Fruit fly (Drosophila melanogaster): Measurements from ENCODE around the gene Idgf2.

Idgf2 gene

DNA sequence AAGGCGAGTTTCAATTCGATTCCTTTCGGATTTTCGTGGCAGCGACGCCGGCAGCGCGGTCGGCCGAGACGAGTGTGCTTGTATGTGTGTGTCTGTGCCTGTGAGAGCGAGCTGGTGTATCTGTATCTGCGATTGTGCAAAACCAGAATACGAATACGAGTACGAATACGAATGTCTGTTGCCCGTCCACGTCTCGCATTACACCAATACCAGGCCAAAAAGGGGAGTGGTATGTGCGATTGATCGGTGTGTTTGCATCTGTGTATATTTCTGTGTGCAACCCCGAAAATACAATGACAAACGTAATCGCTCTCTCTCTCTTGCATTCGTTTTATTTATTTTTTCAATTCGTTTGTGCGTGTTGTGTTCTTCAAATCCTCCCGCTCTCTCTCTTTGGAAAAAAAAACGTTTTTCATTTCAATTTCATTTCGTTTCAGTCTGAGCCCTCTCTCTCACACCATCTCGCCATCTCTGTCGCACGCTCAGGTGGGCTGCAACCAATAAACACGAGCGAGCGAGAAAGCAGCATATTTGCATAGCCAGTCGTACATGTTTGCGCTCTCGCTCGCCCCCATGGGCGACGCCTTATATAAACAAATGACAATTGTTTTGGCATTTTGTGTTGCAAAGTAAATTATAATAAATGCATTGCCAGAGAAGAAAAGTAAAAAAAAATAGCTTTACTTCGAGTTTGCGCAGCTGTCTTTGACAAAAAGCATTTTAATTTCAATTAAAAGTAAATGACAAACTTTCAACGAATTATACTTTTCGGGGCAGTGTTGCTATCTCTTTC is 39.1 kb downstream of the Idgf2 start (continued):
- no peak for TF ChIP-seq CG7786 (GFP tag; optimal IDR thresholded peaks at IDR 0.05)
- TF ChIP-seq CG6254 (GFP tag; optimal IDR thresholded peaks at IDR 0.05), result no peak
- TF ChIP-seq CG31224 (GFP tag; IDR thresholded peaks at IDR 0.05), result no peak; the same call in 1 of the 2 replicates
- no peak for TF ChIP-seq CG30403 (GFP tag; optimal IDR thresholded peaks at IDR 0.05)
- TF ChIP-seq Ets97D (GFP tag; optimal IDR thresholded peaks at IDR 0.05), result peak; percentile 28
- no peak for TF ChIP-seq CG6854 (GFP tag; optimal IDR thresholded peaks at IDR 0.05)
- no peak for TF ChIP-seq CG15514 (GFP tag; optimal IDR thresholded peaks at IDR 0.05)
- peak; percentile 44 for TF ChIP-seq CG17829 (tag; optimal IDR thresholded peaks at IDR 0.05)
- no peak for TF ChIP-seq Side (GFP tag; optimal IDR thresholded peaks at IDR 0.05)
- TF ChIP-seq BEAF-32 (GFP tag; optimal IDR thresholded peaks at IDR 0.05), result no peak
- no peak for TF ChIP-seq CG10147 (GFP tag; optimal IDR thresholded peaks at IDR 0.05)
- no peak for TF ChIP-seq toy (GFP tag; IDR thresholded peaks at IDR 0.05)
- TF ChIP-seq CG10209 (GFP tag; optimal IDR thresholded peaks at IDR 0.05), result peak; percentile 42
- peak; percentile 50; the same call in 1 of the 2 replicates for TF ChIP-seq seq (GFP tag; IDR thresholded peaks at IDR 0.05)
- TF ChIP-seq sr (GFP tag; IDR thresholded peaks at IDR 0.05), result peak; percentile 74; the same call in 2 of the 3 replicates
- TF ChIP-seq CG12071 (GFP tag; optimal IDR thresholded peaks at IDR 0.05), result peak; percentile 31
- no peak; the same call in 1 of the 2 replicates for TF ChIP-seq CG42726 (GFP tag; IDR thresholded peaks at IDR 0.05; ENCODE audit: partially characterized antibody)
- TF ChIP-seq CG13287 (GFP tag; IDR thresholded peaks at IDR 0.05; ENCODE audit: partially characterized antibody), result no peak
- peak; percentile 42 for TF ChIP-seq CG12236 (GFP tag; optimal IDR thresholded peaks at IDR 0.05)
- peak; percentile 37; the same call in 1 of the 3 replicates for TF ChIP-seq knrl (GFP tag; IDR thresholded peaks at IDR 0.05; ENCODE audit: partially characterized antibody)
- TF ChIP-seq lilli (GFP tag; optimal IDR thresholded peaks at IDR 0.05), result no peak
- TF ChIP-seq YL-1 (GFP tag; optimal IDR thresholded peaks at IDR 0.05), result no peak
- TF ChIP-seq Sox100B (GFP tag; optimal IDR thresholded peaks at IDR 0.05), result peak; percentile 7
- TF ChIP-seq CG2678 (tag; optimal IDR thresholded peaks at IDR 0.05), result no peak
- TF ChIP-seq Elba2 (GFP tag; optimal IDR thresholded peaks at IDR 0.05), result no peak
- peak; percentile 37 for TF ChIP-seq NK7.1 (GFP tag; optimal IDR thresholded peaks at IDR 0.05)
- no peak for TF ChIP-seq CG8359 (GFP tag; optimal IDR thresholded peaks at IDR 0.05; ENCODE audit: borderline replicate concordance)
- peak; percentile 64; the same call in 1 of the 3 replicates for TF ChIP-seq otp (GFP tag; IDR thresholded peaks at IDR 0.05)
- TF ChIP-seq org-1 (GFP tag; optimal IDR thresholded peaks at IDR 0.05), result no peak
- TF ChIP-seq CG14050 (GFP tag; IDR thresholded peaks at IDR 0.05), result no peak
- TF ChIP-seq CG15479 (GFP tag; optimal IDR thresholded peaks at IDR 0.05), result peak; percentile 68
- no peak for TF ChIP-seq Ravus (GFP tag; IDR thresholded peaks at IDR 0.05)
- peak; percentile 20 for TF ChIP-seq CG14710 (tag; optimal IDR thresholded peaks at IDR 0.05)
- TF ChIP-seq CG11723 (GFP tag; optimal IDR thresholded peaks at IDR 0.05), result peak; percentile 4
- TF ChIP-seq her (GFP tag; optimal IDR thresholded peaks at IDR 0.05), result no peak
- TF ChIP-seq CG4328 (GFP tag; optimal IDR thresholded peaks at IDR 0.05), result peak; percentile 31
- no peak for TF ChIP-seq Bdp1 (GFP tag; optimal IDR thresholded peaks at IDR 0.05)
- TF ChIP-seq yki (optimal IDR thresholded peaks at IDR 0.05), result no peak
- no peak for TF ChIP-seq nerfin-2 (GFP tag; IDR thresholded peaks at IDR 0.05; ENCODE audit: partially characterized antibody)
- TF ChIP-seq chinmo (GFP tag; IDR thresholded peaks at IDR 0.05; ENCODE audit: partially characterized antibody), result peak; percentile 69; the same call in 3 of the 4 replicates
- no peak for TF ChIP-seq CG12219 (GFP tag; optimal IDR thresholded peaks at IDR 0.05)
- TF ChIP-seq ERR (GFP tag; optimal IDR thresholded peaks at IDR 0.05), result no peak
- no peak for TF ChIP-seq CG12299 (tag; optimal IDR thresholded peaks at IDR 0.05)
- TF ChIP-seq Ssrp (tag; optimal IDR thresholded peaks at IDR 0.05), result no peak
- no peak for TF ChIP-seq CrebB (tag; optimal IDR thresholded peaks at IDR 0.05)
- TF ChIP-seq Bgb (GFP tag; IDR thresholded peaks at IDR 0.05; ENCODE audit: partially characterized antibody), result no peak
- TF ChIP-seq CG12104 (GFP tag; optimal IDR thresholded peaks at IDR 0.05), result no peak
- no peak for TF ChIP-seq Hsf (GFP tag; optimal IDR thresholded peaks at IDR 0.05)

Measured in whole organism, embryonic.